Worm (Caenorhabditis elegans) whole organism, L1 larva: Measurements from ENCODE around the gene nkcc-1.

Experiments
- ceh-82 ChIP-seq, 3 experiments: fragments of 150-350 bp in 1 of 3; sonication (generic microtip) in 2 of 3; optimal IDR thresholded peaks; 2 replicates each; lab custom pipeline; 2014 to 2017; ENCODE audit warnings: missing biosample characterization in 3 of 3, missing genetic modification characterization in 3 of 3
- ces-1 ChIP-seq: fragments of 150-350 bp; optimal IDR thresholded peaks from 2 replicates; lab custom pipeline; 2014; ENCODE audit warnings: missing biosample characterization, missing genetic modification reagents, missing genetic modification characterization
- elt-3 ChIP-seq, 6 experiments: fragments of 150-350 bp in 1 of 6; sonication (generic microtip); optimal IDR thresholded peaks; 2 replicates each; lab custom pipeline; 2017 to 2018; ENCODE audit warnings: missing biosample characterization in 6 of 6, missing genetic modification characterization in 6 of 6, inconsistent platforms in 1 of 6
- fkh-10 ChIP-seq: sonication (generic microtip); optimal IDR thresholded peaks from 2 replicates; lab custom pipeline; 2017; ENCODE audit warnings: missing biosample characterization, missing genetic modification reagents, missing genetic modification characterization
- fos-1 ChIP-seq: fragments of 150-350 bp; optimal IDR thresholded peaks from 2 replicates; lab custom pipeline; 2014; ENCODE audit warnings: missing biosample characterization, missing genetic modification characterization
- lir-3 ChIP-seq: sonication (generic microtip); optimal IDR thresholded peaks from 2 replicates; lab custom pipeline; 2016; ENCODE audit warnings: mild to moderate bottlenecking, missing genetic modification characterization, moderate library complexity, missing compliant biosample characterization; ENCODE audit not compliant: poor library complexity
- lsy-2 ChIP-seq, 2 experiments: fragments of 150-350 bp; optimal IDR thresholded peaks; 2 replicates each; lab custom pipeline; 2014; ENCODE audit warnings: missing biosample characterization in 2 of 2, missing genetic modification characterization in 2 of 2
- nhr-12 ChIP-seq: sonication (generic microtip); optimal IDR thresholded peaks from 2 replicates; lab custom pipeline; 2017; ENCODE audit warnings: missing biosample characterization, missing genetic modification characterization
- nhr-19 ChIP-seq: fragments of 200-800 bp; sonication (Bioruptor generic); conservative IDR thresholded peaks from 2 replicates; pipeline ENCODE4 v1.3.6; 2022; ENCODE audit warnings: missing genetic modification characterization, missing compliant biosample characterization
- nhr-90 ChIP-seq: sonication (generic microtip); optimal IDR thresholded peaks from 2 replicates; lab custom pipeline; 2016; ENCODE audit warnings: mild to moderate bottlenecking, missing genetic modification characterization, missing compliant biosample characterization; ENCODE audit not compliant: poor library complexity
- pqm-1 ChIP-seq: sonication (generic microtip); optimal IDR thresholded peaks from 3 replicates; lab custom pipeline; 2017; ENCODE audit warnings: missing biosample characterization, missing genetic modification characterization
- skn-1 ChIP-seq: fragments of 150-350 bp; optimal IDR thresholded peaks from 2 replicates; lab custom pipeline; 2014; ENCODE audit warnings: missing biosample characterization, missing genetic modification characterization
- unc-62 ChIP-seq: fragments of 150-350 bp; optimal IDR thresholded peaks from 2 replicates; lab custom pipeline; 2014; ENCODE audit warnings: missing biosample characterization, missing genetic modification reagents, missing genetic modification characterization
- unc-98 ChIP-seq: fragments of 200-800 bp; sonication (Bioruptor generic); IDR thresholded peaks from 2 replicates; pipeline ENCODE4 v1.3.6; 2022; ENCODE audit warnings: missing genetic modification characterization, missing compliant biosample characterization

DNA sequence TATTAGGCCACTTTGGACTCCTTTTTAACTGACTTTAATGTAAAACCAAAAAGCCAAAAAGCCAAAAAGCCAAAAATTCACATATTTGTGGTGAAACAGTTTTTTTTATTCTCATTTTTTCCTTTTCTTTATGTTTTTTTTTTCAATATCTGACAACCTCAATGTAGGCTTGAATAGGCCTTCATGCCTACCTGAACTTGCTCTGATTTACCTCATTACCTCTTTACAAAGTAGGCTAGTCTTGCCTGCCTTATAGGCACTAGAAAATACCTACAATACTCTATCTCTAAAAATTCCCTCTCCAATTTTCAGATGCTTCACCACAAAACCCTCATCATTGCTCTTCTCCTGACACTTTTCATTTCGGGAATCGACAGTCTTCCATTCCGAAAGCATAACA is 17.6 kb downstream of the nkcc-1 start, which contains the start of gene ins-34:
- TF ChIP-seq ceh-82 (tag; optimal IDR thresholded peaks at IDR 0.05; lab: Kevin White, UChicago): no peak
- TF ChIP-seq nhr-90 (tag; lab: Kevin White, UChicago): no peak
- TF ChIP-seq nhr-19: no peak
- TF ChIP-seq skn-1 (tag; lab: Kevin White, UChicago): no peak
- no peak for TF ChIP-seq lir-3 (tag; lab: Kevin White, UChicago)
- no peak for TF ChIP-seq ces-1
- TF ChIP-seq unc-62 (GFP tag; lab: Kevin White, UChicago): no peak
- no peak for TF ChIP-seq unc-98 (GFP tag; lab: Robert Waterston, UW)
- no peak for TF ChIP-seq pqm-1 (tag; lab: Kevin White, UChicago)
- no peak for TF ChIP-seq elt-3 (tag; optimal IDR thresholded peaks at IDR 0.05; lab: Kevin White, UChicago)
- TF ChIP-seq fos-1 (tag; lab: Kevin White, UChicago): no peak
- TF ChIP-seq nhr-12 (tag; lab: Kevin White, UChicago): no peak
- TF ChIP-seq lsy-2 (tag; optimal IDR thresholded peaks at IDR 0.05; lab: Kevin White, UChicago): no peak
- no peak for TF ChIP-seq fkh-10 (GFP tag; lab: Kevin White, UChicago)
